Fruit fly (Drosophila melanogaster) whole organism, embryonic: Measurements from ENCODE around the gene rost.
A peak's percentile ranks its signal among the peaks of the same experiment; 100 is the strongest.

ENCODE experiments used
- Adf1 ChIP-seq: fragments of 200-800 bp; sonication (Bioruptor generic); IDR thresholded peaks from 2 replicates; pipeline ENCODE4 v1.3.6; 2022; ENCODE audit warnings: missing biosample characterization, missing genetic modification characterization
- Atf3 ChIP-seq: fragments of 200-800 bp; sonication (Bioruptor generic); optimal IDR thresholded peaks from 3 replicates; lab custom pipeline; 2016; ENCODE audit warnings: missing biosample characterization, missing genetic modification characterization
- Bdp1 ChIP-seq: fragments of 200-800 bp; sonication (Bioruptor generic); optimal IDR thresholded peaks from 3 replicates; lab custom pipeline; 2016; ENCODE audit warnings: missing biosample characterization, missing genetic modification characterization
- CG10274 ChIP-seq: fragments of 200-800 bp; sonication (Bioruptor generic); optimal IDR thresholded peaks from 3 replicates; lab custom pipeline; 2017; ENCODE audit warnings: missing biosample characterization, mild to moderate bottlenecking, missing genetic modification characterization
- CG10431 ChIP-seq: fragments of 200-800 bp; sonication (Bioruptor generic); optimal IDR thresholded peaks from 3 replicates; lab custom pipeline; 2018; ENCODE audit warnings: missing biosample characterization, mild to moderate bottlenecking, missing genetic modification characterization
- CG11085 ChIP-seq: fragments of 200-800 bp; sonication (Bioruptor generic); IDR thresholded peaks from 2 replicates; pipeline ENCODE4 v1.3.6; 2022; ENCODE audit warnings: missing biosample characterization, missing genetic modification characterization
- CG13123 ChIP-seq: fragments of 200-800 bp; sonication (Bioruptor generic); optimal IDR thresholded peaks from 2 replicates; lab custom pipeline; 2016; ENCODE audit warnings: missing biosample characterization, missing genetic modification characterization
- CG13894 ChIP-seq: fragments of 200-800 bp; sonication (Bioruptor generic); optimal IDR thresholded peaks from 3 replicates; lab custom pipeline; 2018; ENCODE audit warnings: missing biosample characterization, mild to moderate bottlenecking, missing genetic modification characterization, moderate library complexity
- CG16779 ChIP-seq: fragments of 200-800 bp; sonication (Bioruptor generic); IDR thresholded peaks from 2 replicates; pipeline ENCODE4 v1.3.6; 2022; ENCODE audit warnings: missing biosample characterization, missing genetic modification characterization
- CG17568 ChIP-seq: fragments of 200-800 bp; sonication (Bioruptor generic); optimal IDR thresholded peaks from 2 replicates; lab custom pipeline; 2018; ENCODE audit warnings: missing biosample characterization, mild to moderate bottlenecking, missing genetic modification characterization, moderate library complexity
- CG30403 ChIP-seq: fragments of 200-800 bp; sonication (Bioruptor generic); optimal IDR thresholded peaks from 3 replicates; lab custom pipeline; 2016; ENCODE audit warnings: missing biosample characterization, missing genetic modification characterization
- CG31224 ChIP-seq: fragments of 200-800 bp; sonication (Bioruptor generic); IDR thresholded peaks from 2 replicates; pipeline ENCODE4 v1.3.6; 2022; ENCODE audit warnings: missing biosample characterization, missing genetic modification characterization
- CG6854 ChIP-seq: fragments of 200-800 bp; sonication (Bioruptor generic); optimal IDR thresholded peaks from 3 replicates; lab custom pipeline; 2017; ENCODE audit warnings: missing biosample characterization, mild to moderate bottlenecking, missing genetic modification characterization
- CG7963 ChIP-seq: fragments of 200-800 bp; sonication (Bioruptor generic); IDR thresholded peaks from 3 replicates; pipeline ENCODE4 v1.3.6; 2022; ENCODE audit warnings: missing biosample characterization, missing genetic modification characterization; ENCODE audit not compliant: partially characterized antibody
- CG8089 ChIP-seq: fragments of 200-800 bp; sonication (Bioruptor generic); optimal IDR thresholded peaks from 3 replicates; lab custom pipeline; 2016; ENCODE audit warnings: missing biosample characterization, missing genetic modification characterization
- CG9609 ChIP-seq: fragments of 200-800 bp; sonication (Bioruptor generic); optimal IDR thresholded peaks from 3 replicates; lab custom pipeline; 2016; ENCODE audit warnings: missing biosample characterization, missing genetic modification characterization
- CG9797 ChIP-seq: fragments of 200-800 bp; sonication (Bioruptor generic); optimal IDR thresholded peaks from 3 replicates; lab custom pipeline; 2018; ENCODE audit warnings: missing biosample characterization, mild to moderate bottlenecking, missing genetic modification characterization
- Dref ChIP-seq: fragments of 200-800 bp; sonication (Bioruptor generic); IDR thresholded peaks from 2 replicates; pipeline ENCODE4 v1.3.6; 2022; ENCODE audit warnings: missing biosample characterization, missing genetic modification characterization
- ERR ChIP-seq: fragments of 200-800 bp; sonication (Bioruptor generic); optimal IDR thresholded peaks from 2 replicates; lab custom pipeline; 2016; ENCODE audit warnings: missing biosample characterization, missing genetic modification characterization
- Gug ChIP-seq: fragments of 200-800 bp; sonication (Bioruptor generic); IDR thresholded peaks from 4 replicates; pipeline ENCODE4 v1.3.6; 2022; ENCODE audit warnings: missing biosample characterization, missing genetic modification characterization
- Hr3 ChIP-seq: fragments of 200-800 bp; sonication (Bioruptor generic); optimal IDR thresholded peaks from 3 replicates; lab custom pipeline; 2016; ENCODE audit warnings: missing biosample characterization, missing genetic modification characterization
- Hr78 ChIP-seq, 2 experiments: fragments of 200-800 bp in 1 of 2; fragments of >200 bp in 1 of 2; sonication (Bioruptor generic) in 1 of 2; optimal IDR thresholded peaks; 2 replicates each; lab custom pipeline; 2017 to 2019; ENCODE audit warnings: missing biosample characterization in 2 of 2, missing genetic modification characterization in 2 of 2, mild to moderate bottlenecking in 1 of 2, moderate library complexity in 1 of 2
- Mad ChIP-seq: fragments of 200-800 bp; sonication (Bioruptor generic); optimal IDR thresholded peaks from 2 replicates; lab custom pipeline; 2016; ENCODE audit warnings: missing biosample characterization, missing genetic modification characterization
- NC2α ChIP-seq: fragments of 200-800 bp; sonication (Bioruptor generic); optimal IDR thresholded peaks from 2 replicates; lab custom pipeline; 2016; ENCODE audit warnings: missing biosample characterization, missing genetic modification characterization
- Optix ChIP-seq: fragments of 200-800 bp; sonication (Bioruptor generic); IDR thresholded peaks from 3 replicates; pipeline ENCODE4 v1.3.6; 2022; ENCODE audit warnings: missing biosample characterization, missing genetic modification characterization
- Ptx1 ChIP-seq: fragments of 200-800 bp; sonication (Bioruptor generic); IDR thresholded peaks from 2 replicates; pipeline ENCODE4 v1.3.6; 2022; ENCODE audit warnings: missing biosample characterization, missing genetic modification characterization
- Trl ChIP-seq, 3 experiments: fragments of >200 bp in 2 of 3; fragments of 200-800 bp in 1 of 3; sonication (Bioruptor generic) in 1 of 3; optimal IDR thresholded peaks; 2 replicates in 1 of 3; 3 replicates in 2 of 3; lab custom pipeline; 2016 to 2017; ENCODE audit warnings: missing biosample characterization in 1 of 3, missing genetic modification characterization in 1 of 3
- ato ChIP-seq: fragments of 200-800 bp; sonication (Bioruptor generic); IDR thresholded peaks from 2 replicates; pipeline ENCODE4 v1.3.6; 2022; ENCODE audit warnings: missing biosample characterization, missing genetic modification characterization; ENCODE audit not compliant: partially characterized antibody
- bcd ChIP-seq: fragments of 200-800 bp; sonication (Bioruptor generic); optimal IDR thresholded peaks from 2 replicates; lab custom pipeline; 2017; ENCODE audit warnings: missing biosample characterization, mild to moderate bottlenecking, missing genetic modification characterization
- bigmax ChIP-seq: fragments of 200-800 bp; sonication (Bioruptor generic); optimal IDR thresholded peaks from 2 replicates; lab custom pipeline; 2018; ENCODE audit warnings: missing biosample characterization, mild to moderate bottlenecking, missing genetic modification characterization
- cad ChIP-seq: fragments of >200 bp; optimal IDR thresholded peaks from 2 replicates; lab custom pipeline; 2017; ENCODE audit warnings: missing biosample characterization, missing genetic modification characterization
- chinmo ChIP-seq: fragments of 200-800 bp; sonication (Bioruptor generic); IDR thresholded peaks from 4 replicates; pipeline ENCODE4 v1.3.6; 2022; ENCODE audit warnings: missing biosample characterization, missing genetic modification characterization; ENCODE audit not compliant: partially characterized antibody
- chn ChIP-seq: fragments of 200-800 bp; sonication (Bioruptor generic); optimal IDR thresholded peaks from 2 replicates; lab custom pipeline; 2016; ENCODE audit warnings: missing biosample characterization, missing genetic modification characterization
- corto ChIP-seq: fragments of 200-800 bp; sonication (Bioruptor generic); optimal IDR thresholded peaks from 2 replicates; lab custom pipeline; 2016; ENCODE audit warnings: missing biosample characterization, mild to moderate bottlenecking, missing genetic modification characterization, moderate library complexity
- crol ChIP-seq: fragments of 200-800 bp; sonication (Bioruptor generic); IDR thresholded peaks from 2 replicates; pipeline ENCODE4 v1.3.6; 2022; ENCODE audit warnings: missing biosample characterization, missing genetic modification characterization
- cwo ChIP-seq: fragments of 200-800 bp; sonication (Bioruptor generic); optimal IDR thresholded peaks from 3 replicates; lab custom pipeline; 2017; ENCODE audit warnings: missing biosample characterization, missing genetic modification characterization, mild to moderate bottlenecking, moderate library complexity, missing genetic modification reagents
- da ChIP-seq: fragments of 200-800 bp; sonication (Bioruptor generic); optimal IDR thresholded peaks from 2 replicates; lab custom pipeline; 2016; ENCODE audit warnings: missing biosample characterization, missing genetic modification characterization
- danr ChIP-seq: fragments of 200-800 bp; sonication (Bioruptor generic); IDR thresholded peaks from 2 replicates; pipeline ENCODE4 v1.3.6; 2022; ENCODE audit warnings: missing biosample characterization, missing genetic modification characterization
- emc ChIP-seq: fragments of 200-800 bp; sonication (Bioruptor generic); optimal IDR thresholded peaks from 2 replicates; lab custom pipeline; 2016; ENCODE audit warnings: missing biosample characterization, missing genetic modification characterization
- ewg ChIP-seq: fragments of 200-800 bp; sonication (Bioruptor generic); optimal IDR thresholded peaks from 3 replicates; lab custom pipeline; 2017; ENCODE audit warnings: mild to moderate bottlenecking, missing biosample characterization, missing genetic modification reagents, missing genetic modification characterization
- fd64A ChIP-seq: fragments of 200-800 bp; sonication (Bioruptor generic); optimal IDR thresholded peaks from 3 replicates; lab custom pipeline; 2018; ENCODE audit warnings: missing biosample characterization, mild to moderate bottlenecking, missing genetic modification characterization
- fru ChIP-seq: fragments of >200 bp; optimal IDR thresholded peaks from 2 replicates; lab custom pipeline; 2017
- hkb ChIP-seq, 2 experiments: fragments of 200-800 bp in 1 of 2; fragments of >200 bp in 1 of 2; sonication (Bioruptor generic) in 1 of 2; IDR thresholded peaks in 1 of 2; optimal IDR thresholded peaks in 1 of 2; 2 replicates each; pipeline versions ENCODE4 v1.3.6 to Lab custom; 2017 to 2022; ENCODE audit warnings: missing biosample characterization in 1 of 2, missing genetic modification characterization in 1 of 2
- maf-S ChIP-seq: fragments of 200-800 bp; sonication (Bioruptor generic); optimal IDR thresholded peaks from 2 replicates; lab custom pipeline; 2016; ENCODE audit warnings: missing biosample characterization, missing genetic modification characterization
- pros ChIP-seq: fragments of 200-800 bp; sonication (Bioruptor generic); optimal IDR thresholded peaks from 3 replicates; lab custom pipeline; 2019; ENCODE audit warnings: missing biosample characterization, mild to moderate bottlenecking, missing genetic modification characterization, moderate library complexity
- salm ChIP-seq: fragments of 200-800 bp; sonication (Bioruptor generic); optimal IDR thresholded peaks from 2 replicates; lab custom pipeline; 2018; ENCODE audit warnings: missing biosample characterization, mild to moderate bottlenecking, missing genetic modification characterization
- sens ChIP-seq: fragments of 200-800 bp; sonication (Bioruptor generic); peaks from one replicate; lab custom pipeline; 2016; ENCODE audit warnings: missing biosample characterization, missing genetic modification characterization
- slbo ChIP-seq: fragments of 200-800 bp; sonication (Bioruptor generic); IDR thresholded peaks from 2 replicates; pipeline ENCODE4 v1.3.6; 2022; ENCODE audit warnings: missing biosample characterization, missing genetic modification characterization
- ssp ChIP-seq: fragments of 200-800 bp; sonication (Bioruptor generic); IDR thresholded peaks from 2 replicates; pipeline ENCODE4 v1.3.6; 2022; ENCODE audit warnings: missing biosample characterization, missing genetic modification characterization
- tap ChIP-seq: fragments of 200-800 bp; optimal IDR thresholded peaks from 3 replicates; lab custom pipeline; 2019; ENCODE audit warnings: missing biosample characterization, mild to moderate bottlenecking, missing genetic modification characterization, moderate library complexity
- wor ChIP-seq: fragments of 200-800 bp; sonication (Bioruptor generic); IDR thresholded peaks from 2 replicates; pipeline ENCODE4 v1.3.6; 2022; ENCODE audit warnings: missing biosample characterization, missing genetic modification characterization

Gene rost

dm6 chr2L:8937003-8937402, 52.3 kb downstream of the rost start, which contains the start of gene Tsp29Fb (continued):
- TF ChIP-seq CG6854 (GFP tag; lab: Kevin White, UChicago) (peak; percentile 49), Atf3 (GFP tag; lab: Kevin White, UChicago) (no peak), ato (no peak), CG9797 (GFP tag; lab: Kevin White, UChicago) (no peak), slbo (GFP tag; lab: Robert Waterston, UW) (peak; percentile 78), pros (GFP tag; lab: Kevin White, UChicago) (no peak), Adf1 (peak; percentile 50; the same call in 1 of the 2 replicates), crol (GFP tag; lab: Robert Waterston, UW) (no peak), Trl (optimal IDR thresholded peaks at IDR 0.05; lab: Kevin White, UChicago) (peak in 1 of 2 experiments; percentile 36), Trl (GFP tag; optimal IDR thresholded peaks at IDR 0.05; lab: Kevin White, UChicago) (peak; percentile 48), ssp (GFP tag; lab: Robert Waterston, UW) (peak; percentile 31; the same call in 1 of the 2 replicates), CG17568 (GFP tag; lab: Kevin White, UChicago) (peak; percentile 38), CG7963 (GFP tag; lab: Robert Waterston, UW) (no peak), Gug (peak; percentile 38; the same call in 1 of the 4 replicates), cad (no peak), bcd (GFP tag; lab: Kevin White, UChicago) (peak; percentile 75), Mad (GFP tag; lab: Kevin White, UChicago) (peak; percentile 16), da (no peak), danr (GFP tag; lab: Robert Waterston, UW) (no peak), fd64A (GFP tag; lab: Kevin White, UChicago) (no peak), Dref (GFP tag; lab: Robert Waterston, UW) (no peak), Hr3 (GFP tag; lab: Kevin White, UChicago) (peak; percentile 61), sens (peak; percentile 90), CG31224 (peak; percentile 57), CG16779 (GFP tag; lab: Robert Waterston, UW) (no peak), Bdp1 (GFP tag; lab: Kevin White, UChicago) (peak; percentile 14), CG11085 (GFP tag; lab: Robert Waterston, UW) (0 out of 2 replicates have a peak, but pooled peaks have one; percentile 21), CG9609 (peak; percentile 12), corto (GFP tag; lab: Kevin White, UChicago) (peak; percentile 5), fru (no peak), Hr78 (GFP tag; optimal IDR thresholded peaks at IDR 0.05; lab: Kevin White, UChicago) (peak in 1 of 2 experiments; percentile 7), CG30403 (GFP tag; lab: Kevin White, UChicago) (peak; percentile 87), CG13894 (tag; lab: Kevin White, UChicago) (no peak), wor (peak; percentile 60; the same call in 1 of the 2 replicates), bigmax (GFP tag; lab: Kevin White, UChicago) (no peak), hkb (optimal IDR thresholded peaks at IDR 0.05; lab: Kevin White, UChicago) (no peak), hkb (GFP tag; IDR thresholded peaks at IDR 0.05; lab: Robert Waterston, UW) (peak; percentile 83), CG10431 (GFP tag; lab: Kevin White, UChicago) (no peak), CG8089 (GFP tag; lab: Kevin White, UChicago) (peak; percentile 4), emc (GFP tag; lab: Kevin White, UChicago) (no peak), CG10274 (peak; percentile 11), maf-S (peak; percentile 42), Optix (GFP tag; lab: Robert Waterston, UW) (no peak), NC2α (GFP tag; lab: Kevin White, UChicago) (no peak), ewg (peak; percentile 37), tap (tag; lab: Kevin White, UChicago) (peak; percentile 69), Ptx1 (peak; percentile 77), chinmo (no peak), cwo (peak; percentile 84), chn (peak; percentile 20), CG13123 (GFP tag; lab: Kevin White, UChicago) (no peak), salm (tag; lab: Kevin White, UChicago) (peak; percentile 52), ERR (GFP tag; lab: Kevin White, UChicago) (no peak)
